Fruit fly (Drosophila melanogaster) whole organism, prepupa: ENCODE results near the gene C901.
A peak's percentile ranks its signal among the peaks of the same experiment; 100 is the strongest.

Experiments used
- Blimp-1 ChIP-seq: fragments of 200-800 bp; sonication (Bioruptor generic); optimal IDR thresholded peaks from 3 replicates; lab custom pipeline; 2017; ENCODE audit warnings: missing biosample characterization, missing genetic modification characterization, mild to moderate bottlenecking, moderate library complexity, missing genetic modification reagents
- CG10631 ChIP-seq: fragments of 200-800 bp; sonication (Bioruptor generic); optimal IDR thresholded peaks from 2 replicates; lab custom pipeline; 2016; ENCODE audit warnings: missing biosample characterization, missing genetic modification characterization
- CG15336 ChIP-seq: fragments of 200-800 bp; sonication (Bioruptor generic); IDR thresholded peaks from 2 replicates; pipeline ENCODE4 v1.3.6; 2022; ENCODE audit warnings: missing biosample characterization, missing genetic modification characterization
- CG1621 ChIP-seq: fragments of 200-800 bp; sonication (Bioruptor generic); optimal IDR thresholded peaks from 3 replicates; lab custom pipeline; 2018; ENCODE audit warnings: missing biosample characterization, mild to moderate bottlenecking, missing genetic modification characterization
- CG16779 ChIP-seq: fragments of 200-800 bp; sonication (Bioruptor generic); optimal IDR thresholded peaks from 3 replicates; lab custom pipeline; 2017; ENCODE audit warnings: missing biosample characterization, mild to moderate bottlenecking, missing genetic modification characterization
- CG31627 ChIP-seq: fragments of 200-800 bp; sonication (Bioruptor generic); optimal IDR thresholded peaks from 3 replicates; lab custom pipeline; 2016; ENCODE audit warnings: missing biosample characterization, missing genetic modification characterization
- CG3919 ChIP-seq: fragments of 200-800 bp; sonication (Bioruptor generic); optimal IDR thresholded peaks from 3 replicates; lab custom pipeline; 2016; ENCODE audit warnings: missing biosample characterization, missing genetic modification characterization
- CG6163 ChIP-seq: fragments of 200-800 bp; sonication (Bioruptor generic); IDR thresholded peaks from 3 replicates; pipeline ENCODE4 v1.3.6; 2022; ENCODE audit warnings: missing biosample characterization, missing genetic modification characterization
- CG6276 ChIP-seq: fragments of 200-800 bp; sonication (Bioruptor generic); optimal IDR thresholded peaks from 2 replicates; lab custom pipeline; 2017; ENCODE audit warnings: missing biosample characterization, mild to moderate bottlenecking, missing genetic modification characterization
- CG6808 ChIP-seq: fragments of 200-800 bp; sonication (Bioruptor generic); optimal IDR thresholded peaks from 3 replicates; lab custom pipeline; 2017; ENCODE audit warnings: missing biosample characterization, missing genetic modification characterization, mild to moderate bottlenecking, moderate library complexity, missing genetic modification reagents
- CG6854 ChIP-seq: fragments of 200-800 bp; sonication (Bioruptor generic); optimal IDR thresholded peaks from 2 replicates; lab custom pipeline; 2017; ENCODE audit warnings: missing biosample characterization, mild to moderate bottlenecking, missing genetic modification characterization
- CG8119 ChIP-seq: fragments of 200-800 bp; sonication (Bioruptor generic); IDR thresholded peaks from 3 replicates; pipeline ENCODE4 v1.3.6; 2022; ENCODE audit warnings: missing biosample characterization, missing genetic modification characterization
- CG8632 ChIP-seq: fragments of 200-800 bp; sonication (Bioruptor generic); optimal IDR thresholded peaks from 3 replicates; lab custom pipeline; 2016; ENCODE audit warnings: missing biosample characterization, missing genetic modification characterization
- CG9139 ChIP-seq: fragments of 200-800 bp; sonication (Bioruptor generic); optimal IDR thresholded peaks from 3 replicates; lab custom pipeline; 2017; ENCODE audit warnings: missing biosample characterization, mild to moderate bottlenecking, missing genetic modification characterization
- Eip75B ChIP-seq: fragments of 200-800 bp; sonication (Bioruptor generic); optimal IDR thresholded peaks from 3 replicates; lab custom pipeline; 2016; ENCODE audit warnings: missing biosample characterization, missing genetic modification characterization
- Eip78C ChIP-seq: fragments of 200-800 bp; sonication (Bioruptor generic); peaks from one replicate; lab custom pipeline; 2016; ENCODE audit warnings: missing biosample characterization, missing genetic modification characterization
- Ets21C ChIP-seq: fragments of 200-800 bp; sonication (Bioruptor generic); optimal IDR thresholded peaks from 3 replicates; lab custom pipeline; 2016; ENCODE audit warnings: missing biosample characterization, missing genetic modification characterization
- Hr38 ChIP-seq: sonication (Bioruptor generic); optimal IDR thresholded peaks from 2 replicates; lab custom pipeline; 2016; ENCODE audit warnings: missing biosample characterization, missing genetic modification characterization
- Lpt ChIP-seq: fragments of 200-800 bp; sonication (Bioruptor generic); optimal IDR thresholded peaks from 3 replicates; lab custom pipeline; 2016; ENCODE audit warnings: missing biosample characterization, missing genetic modification characterization
- Met ChIP-seq: fragments of 200-800 bp; sonication (Bioruptor generic); optimal IDR thresholded peaks from 3 replicates; lab custom pipeline; 2016; ENCODE audit warnings: missing biosample characterization, missing genetic modification characterization
- OdsH ChIP-seq: fragments of 200-800 bp; sonication (Bioruptor generic); optimal IDR thresholded peaks from 3 replicates; lab custom pipeline; 2016; ENCODE audit warnings: missing biosample characterization, missing genetic modification characterization
- Sox102F ChIP-seq: fragments of 200-800 bp; sonication (Bioruptor generic); optimal IDR thresholded peaks from 2 replicates; lab custom pipeline; 2016; ENCODE audit warnings: missing biosample characterization, mild to moderate bottlenecking, missing genetic modification characterization
- achi ChIP-seq: fragments of 200-800 bp; sonication (Bioruptor generic); optimal IDR thresholded peaks from 3 replicates; lab custom pipeline; 2016; ENCODE audit warnings: missing biosample characterization, missing genetic modification characterization
- cyc ChIP-seq: fragments of 200-800 bp; sonication (Bioruptor generic); optimal IDR thresholded peaks from 3 replicates; lab custom pipeline; 2016; ENCODE audit warnings: missing biosample characterization, missing genetic modification characterization
- dac ChIP-seq: fragments of 200-800 bp; sonication (Bioruptor generic); optimal IDR thresholded peaks from 2 replicates; lab custom pipeline; 2017; ENCODE audit warnings: missing biosample characterization, mild to moderate bottlenecking, missing genetic modification characterization
- dsx ChIP-seq: fragments of 200-800 bp; optimal IDR thresholded peaks from 3 replicates; lab custom pipeline; 2019; ENCODE audit warnings: missing biosample characterization, mild to moderate bottlenecking, missing genetic modification characterization, moderate library complexity; ENCODE audit not compliant: poor library complexity, severe bottlenecking
- eg ChIP-seq: fragments of 200-800 bp; sonication (Bioruptor generic); IDR thresholded peaks from 3 replicates; pipeline ENCODE4 v1.3.6; 2022; ENCODE audit warnings: missing biosample characterization, missing genetic modification characterization
- esn ChIP-seq: fragments of 200-800 bp; sonication (Bioruptor generic); optimal IDR thresholded peaks from 2 replicates; lab custom pipeline; 2016; ENCODE audit warnings: missing biosample characterization, mild to moderate bottlenecking, missing genetic modification characterization, moderate library complexity
- fd59A ChIP-seq: fragments of 200-800 bp; sonication (Bioruptor generic); optimal IDR thresholded peaks from 2 replicates; lab custom pipeline; 2017; ENCODE audit warnings: missing biosample characterization, mild to moderate bottlenecking, missing genetic modification characterization, missing genetic modification reagents
- fd85E ChIP-seq: fragments of 200-800 bp; sonication (Bioruptor generic); optimal IDR thresholded peaks from 3 replicates; lab custom pipeline; 2016; ENCODE audit warnings: missing biosample characterization, missing genetic modification characterization
- fkh ChIP-seq: fragments of 200-800 bp; sonication (Bioruptor generic); optimal IDR thresholded peaks from 3 replicates; lab custom pipeline; 2017; ENCODE audit warnings: missing biosample characterization, mild to moderate bottlenecking, missing genetic modification characterization, moderate library complexity
- net ChIP-seq: fragments of 200-800 bp; sonication (Bioruptor generic); optimal IDR thresholded peaks from 3 replicates; lab custom pipeline; 2016; ENCODE audit warnings: missing biosample characterization, missing genetic modification characterization
- spab ChIP-seq: fragments of 200-800 bp; sonication (Bioruptor generic); optimal IDR thresholded peaks from 2 replicates; lab custom pipeline; 2017; ENCODE audit warnings: missing biosample characterization, mild to moderate bottlenecking, missing genetic modification characterization, missing genetic modification reagents
- ss ChIP-seq, 2 experiments: fragments of 200-800 bp; sonication (Bioruptor generic); optimal IDR thresholded peaks; 2 replicates in 1 of 2; 3 replicates in 1 of 2; lab custom pipeline; 2017 to 2018; ENCODE audit warnings: mild to moderate bottlenecking in 2 of 2, missing biosample characterization in 2 of 2, missing genetic modification characterization in 2 of 2, moderate library complexity in 1 of 2
- svp ChIP-seq: fragments of 200-800 bp; sonication (Bioruptor generic); peaks from one replicate; lab custom pipeline; 2016; ENCODE audit warnings: missing biosample characterization, missing genetic modification characterization
- topi ChIP-seq: fragments of 200-800 bp; sonication (Bioruptor generic); optimal IDR thresholded peaks from 3 replicates; lab custom pipeline; 2016; ENCODE audit warnings: missing biosample characterization, missing genetic modification characterization

The C901 gene

DNA sequence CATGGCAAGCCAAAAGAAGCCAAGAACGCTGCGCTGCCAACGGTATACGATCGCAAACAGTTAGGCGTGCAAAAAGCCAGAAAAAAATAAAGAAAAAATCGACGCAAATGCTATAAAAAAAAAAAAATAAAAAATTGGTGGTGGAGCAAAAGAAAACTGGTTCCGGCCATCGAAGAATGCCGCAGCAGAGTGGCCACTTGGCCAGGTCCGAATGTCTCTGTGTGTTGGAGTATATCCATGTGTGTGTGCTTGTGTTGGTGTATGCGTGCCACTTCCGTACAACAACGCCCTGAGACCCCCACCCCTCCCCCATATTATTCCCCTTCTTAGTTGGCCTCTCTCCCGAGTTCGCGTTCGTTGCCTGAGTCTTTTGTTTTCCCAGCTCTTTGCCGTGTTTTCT lies 34.6 kb downstream of the C901 start:
- TF ChIP-seq CG10631 = no peak
- TF ChIP-seq CG9139 (GFP tag; lab: Kevin White, UChicago) = peak; percentile 62
- peak; percentile 49 to 91 for TF ChIP-seq ss (GFP tag; optimal IDR thresholded peaks at IDR 0.05; lab: Kevin White, UChicago)
- peak; percentile 32 for TF ChIP-seq Blimp-1 (GFP tag; lab: Kevin White, UChicago)
- peak; percentile 41 for TF ChIP-seq CG16779 (tag; lab: Kevin White, UChicago)
- peak; percentile 59 for TF ChIP-seq CG8119 (GFP tag; lab: Robert Waterston, UW)
- no peak for TF ChIP-seq cyc (GFP tag; lab: Kevin White, UChicago)
- peak; percentile 26 for TF ChIP-seq CG6276 (GFP tag; lab: Kevin White, UChicago)
- peak; percentile 0 for TF ChIP-seq Sox102F (GFP tag; lab: Kevin White, UChicago)
- TF ChIP-seq net (GFP tag; lab: Kevin White, UChicago) = no peak
- TF ChIP-seq CG6163 (GFP tag; lab: Robert Waterston, UW) = peak; percentile 58; the same call in 2 of the 3 replicates
- peak; percentile 62 for TF ChIP-seq svp
- peak; percentile 0 for TF ChIP-seq Met (GFP tag; lab: Kevin White, UChicago)
- peak; percentile 31 for TF ChIP-seq CG1621 (tag; lab: Kevin White, UChicago)
- peak; percentile 8 for TF ChIP-seq achi (GFP tag; lab: Kevin White, UChicago)
- peak; percentile 63; the same call in 2 of the 3 replicates for TF ChIP-seq eg
- peak; percentile 2 for TF ChIP-seq dsx (GFP tag; lab: Kevin White, UChicago)
- TF ChIP-seq OdsH (GFP tag; lab: Kevin White, UChicago) = no peak
- peak; percentile 83 for TF ChIP-seq CG6854 (GFP tag; lab: Kevin White, UChicago)
- TF ChIP-seq fd59A (GFP tag; lab: Kevin White, UChicago) = no peak
- TF ChIP-seq dac = no peak
- TF ChIP-seq Lpt (GFP tag; lab: Kevin White, UChicago) = peak; percentile 2
- peak; percentile 62 for TF ChIP-seq CG6808 (GFP tag; lab: Kevin White, UChicago)
- TF ChIP-seq spab (GFP tag; lab: Kevin White, UChicago) = peak; percentile 6
- no peak for TF ChIP-seq esn (GFP tag; lab: Kevin White, UChicago)

- TF ChIP-seq Lpt (GFP tag; lab: Kevin White, UChicago) (no peak), CG6163 (GFP tag; lab: Robert Waterston, UW) (no peak), Eip75B (GFP tag; lab: Kevin White, UChicago) (no peak), CG8632 (GFP tag; lab: Kevin White, UChicago) (no peak), CG3919 (no peak), Ets21C (GFP tag; lab: Kevin White, UChicago) (no peak), Blimp-1 (GFP tag; lab: Kevin White, UChicago) (no peak), dac (no peak), CG31627 (GFP tag; lab: Kevin White, UChicago) (no peak)
- TF ChIP-seq, all 60 proteins: peak for 0
These were observed 35.7 kb downstream of the C901 start for dm6 chrX:10931250-10931649.

dm6 chrX:10930553-10931092 lies 36.3 kb downstream of the C901 start, which contains the start of gene Myo10A:
Gene Myo10A (plus strand): TSS chrX:10930840.
- peak; percentile 50 for TF ChIP-seq CG6163 (GFP tag; lab: Robert Waterston, UW)
- TF ChIP-seq fkh (GFP tag; lab: Kevin White, UChicago) = peak; percentile 35
- no peak for TF ChIP-seq fd85E
- no peak for TF ChIP-seq CG15336 (GFP tag; lab: Robert Waterston, UW)
- TF ChIP-seq topi (GFP tag; lab: Kevin White, UChicago) = no peak
- peak; percentile 63 for TF ChIP-seq Eip78C (GFP tag; lab: Kevin White, UChicago)
- peak; percentile 46 for TF ChIP-seq svp
- TF ChIP-seq, all 60 proteins: peak for 4

- TF ChIP-seq Hr38 (no peak), Eip78C (GFP tag; lab: Kevin White, UChicago) (peak; percentile 11)
These were observed 37.3 kb downstream of the C901 start for dm6 chrX:10929613-10930012.
